Worm (Caenorhabditis elegans): ENCODE measurements around the gene acer-1.

acer-1 gene

ce11 chrII:6843211-6843610 lies 47.0 kb downstream of the acer-1 start:
- no peak for TF ChIP-seq Y5F2A.4 (GFP tag; optimal IDR thresholded peaks at IDR 0.05)
- TF ChIP-seq nhr-11 (tag; optimal IDR thresholded peaks at IDR 0.05), result peak; percentile 8

DNA sequence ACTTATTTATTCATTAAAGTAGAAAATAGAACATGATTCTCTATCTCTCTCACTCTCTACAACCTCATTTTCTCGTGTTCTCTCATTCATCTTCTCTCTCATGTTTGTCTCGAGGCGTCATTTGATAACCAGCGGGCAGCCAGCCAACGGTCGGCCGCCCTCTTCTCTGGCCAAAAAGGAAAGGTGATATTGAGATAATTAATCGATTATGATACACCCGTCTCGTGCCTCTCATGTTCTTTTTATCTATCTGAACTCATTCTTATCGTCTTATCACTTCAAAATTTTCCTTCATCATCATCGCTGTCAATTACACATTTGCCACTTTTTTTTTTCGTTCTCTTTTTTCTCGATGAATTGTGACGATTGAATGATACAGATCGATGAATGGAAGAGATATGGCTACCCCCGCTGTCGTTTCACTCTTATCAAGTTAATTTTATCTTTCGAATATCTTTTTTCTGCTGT lies 47.5 kb downstream of the acer-1 start:
- TF ChIP-seq duxl-1 (tag; optimal IDR thresholded peaks at IDR 0.05; ENCODE audit: poor library complexity) (peak; percentile 1), nhr-28 (tag; optimal IDR thresholded peaks at IDR 0.05) (peak; percentile 99), attf-4 (tag; optimal IDR thresholded peaks at IDR 0.05) (no peak), Y48G9A.11 (GFP tag; IDR thresholded peaks at IDR 0.05) (no peak), F49E8.2 (tag; optimal IDR thresholded peaks at IDR 0.05; ENCODE audit: borderline replicate concordance) (no peak), egl-43 (GFP tag; IDR thresholded peaks at IDR 0.05) (no peak), fkh-10 (GFP tag; optimal IDR thresholded peaks at IDR 0.05) (no peak), R02D3.7 (tag; optimal IDR thresholded peaks at IDR 0.05) (no peak), nhr-41 (GFP tag; IDR thresholded peaks at IDR 0.05) (peak; percentile 94), hmg-1.1 (GFP tag; IDR thresholded peaks at IDR 0.05) (0 out of 2 replicates have a peak, but pooled peaks have one; percentile 33), T26A8.4 (GFP tag; IDR thresholded peaks at IDR 0.05) (peak; percentile 48), ceh-62 (tag; optimal IDR thresholded peaks at IDR 0.05) (no peak), hlh-11 (tag; optimal IDR thresholded peaks at IDR 0.05) (peak; percentile 99), D1046.2 (GFP tag; IDR thresholded peaks at IDR 0.05) (no peak), daf-12 (tag; optimal IDR thresholded peaks at IDR 0.05) (no peak), zip-2 (tag; optimal IDR thresholded peaks at IDR 0.05) (peak; percentile 36), Y75B8A.6 (GFP tag; IDR thresholded peaks at IDR 0.05) (no peak), ama-1 (optimal IDR thresholded peaks at IDR 0.05) (no peak), unc-39 (tag; optimal IDR thresholded peaks at IDR 0.05) (no peak), zfp-2 (tag; optimal IDR thresholded peaks at IDR 0.05) (no peak), ceh-44 (GFP tag; IDR thresholded peaks at IDR 0.05) (no peak), ztf-7 (tag; optimal IDR thresholded peaks at IDR 0.05) (no peak), snpc-1.2 (GFP tag; IDR thresholded peaks at IDR 0.05) (no peak), ctbp-1 (GFP tag; IDR thresholded peaks at IDR 0.05) (peak; percentile 60; the same call in 1 of the 2 replicates), rbr-2 (tag; optimal IDR thresholded peaks at IDR 0.05) (peak; percentile 44), lin-39 (tag; optimal IDR thresholded peaks at IDR 0.05) (no peak), gei-8 (GFP tag; optimal IDR thresholded peaks at IDR 0.05) (peak; percentile 72), ceh-28 (tag; optimal IDR thresholded peaks at IDR 0.05) (peak; percentile 67), php-3 (GFP tag; IDR thresholded peaks at IDR 0.05) (peak; percentile 94), nhr-77 (tag; optimal IDR thresholded peaks at IDR 0.05) (peak; percentile 96), spr-1 (tag; optimal IDR thresholded peaks at IDR 0.05) (peak; percentile 44), F44E2.7 (GFP tag; IDR thresholded peaks at IDR 0.05) (no peak), nhr-48 (tag; optimal IDR thresholded peaks at IDR 0.05) (peak; percentile 98), mes-2 (tag; optimal IDR thresholded peaks at IDR 0.05; ENCODE audit: poor library complexity, severe bottlenecking) (peak; percentile 69), fos-1 (tag; optimal IDR thresholded peaks at IDR 0.05) (peak; percentile 59), cey-2 (tag; optimal IDR thresholded peaks at IDR 0.05; ENCODE audit: borderline replicate concordance, insufficient read depth) (peak; percentile 94), nhr-10 (tag; optimal IDR thresholded peaks at IDR 0.05) (peak; percentile 92), pqm-1 (tag; optimal IDR thresholded peaks at IDR 0.05) (peak; percentile 99), F26F4.8 (GFP tag; conservative IDR thresholded peaks at IDR 0.05) (no peak), daf-8 (GFP tag; IDR thresholded peaks at IDR 0.05) (no peak), madf-9 (GFP tag; conservative IDR thresholded peaks at IDR 0.05) (no peak), Y5F2A.4 (GFP tag; optimal IDR thresholded peaks at IDR 0.05) (no peak), nhr-42 (GFP tag; IDR thresholded peaks at IDR 0.05) (no peak; the same call in 1 of the 2 replicates), ceh-82 (tag; optimal IDR thresholded peaks at IDR 0.05) (no peak), spr-3 (GFP tag; optimal IDR thresholded peaks at IDR 0.05) (no peak), mdl-1 (tag; optimal IDR thresholded peaks at IDR 0.05) (peak; percentile 94 to 97), lin-1 (GFP tag; IDR thresholded peaks at IDR 0.05) (peak; percentile 96), dpl-1 (GFP tag; optimal IDR thresholded peaks at IDR 0.05) (peak; percentile 11), lin-38 (GFP tag; IDR thresholded peaks at IDR 0.05) (peak; percentile 58)

All from whole organism, L4 larva.